Worm (Caenorhabditis elegans) whole organism, L4/young adult: Measurements from ENCODE around the gene gtf-2H1.

Experiments
- W03F9.2 ChIP-seq: fragments of 150-350 bp; optimal IDR thresholded peaks from 2 replicates; lab custom pipeline; 2014; ENCODE audit warnings: missing biosample characterization, missing genetic modification characterization
- dao-5 ChIP-seq: sonication (generic microtip); optimal IDR thresholded peaks from 2 replicates; lab custom pipeline; 2016; ENCODE audit warnings: missing genotype, missing genetic modification characterization, moderate library complexity, missing compliant biosample characterization
- him-1 ChIP-seq: sonication (generic microtip); optimal IDR thresholded peaks from 2 replicates; lab custom pipeline; 2016; ENCODE audit warnings: missing genotype, missing genetic modification reagents, missing genetic modification characterization, missing compliant biosample characterization

The gtf-2H1 gene

ce11 chrIV:231673-232072 is at the start of gene gtf-2H1:
TSS of gene gtf-2H1 (minus strand) at chrIV:231773.
- TF ChIP-seq W03F9.2 (tag; lab: Kevin White, UChicago) (no peak), dao-5 (tag; lab: Kevin White, UChicago) (no peak)

- no peak for TF ChIP-seq him-1
- TF ChIP-seq W03F9.2 (tag; lab: Kevin White, UChicago), result no peak
- no peak for TF ChIP-seq dao-5 (tag; lab: Kevin White, UChicago)
Observed at ce11 chrIV:278284-278683, 46.7 kb upstream of the gtf-2H1 start.

DNA sequence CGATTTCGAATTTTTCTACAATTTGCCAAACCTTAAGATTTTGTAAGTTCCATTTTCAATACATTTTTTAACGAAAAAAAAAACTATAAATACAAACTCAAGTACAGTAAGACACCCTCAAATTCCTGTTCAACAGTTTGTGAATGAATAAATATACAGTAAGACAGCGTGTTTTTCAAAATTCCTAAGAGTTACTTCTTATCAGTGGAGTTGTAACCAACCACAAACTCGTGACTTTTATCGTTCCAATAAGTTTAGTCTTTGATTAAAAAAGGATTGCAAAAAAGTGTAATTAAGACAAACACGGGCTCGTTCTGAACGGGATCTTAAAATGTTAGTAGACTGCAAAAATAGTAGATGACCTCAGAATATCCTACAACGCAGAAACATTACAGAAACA is 43.6 kb upstream of the gtf-2H1 start:
- TF ChIP-seq W03F9.2 (tag; lab: Kevin White, UChicago) (no peak), dao-5 (tag; lab: Kevin White, UChicago) (no peak), him-1 (no peak)

DNA sequence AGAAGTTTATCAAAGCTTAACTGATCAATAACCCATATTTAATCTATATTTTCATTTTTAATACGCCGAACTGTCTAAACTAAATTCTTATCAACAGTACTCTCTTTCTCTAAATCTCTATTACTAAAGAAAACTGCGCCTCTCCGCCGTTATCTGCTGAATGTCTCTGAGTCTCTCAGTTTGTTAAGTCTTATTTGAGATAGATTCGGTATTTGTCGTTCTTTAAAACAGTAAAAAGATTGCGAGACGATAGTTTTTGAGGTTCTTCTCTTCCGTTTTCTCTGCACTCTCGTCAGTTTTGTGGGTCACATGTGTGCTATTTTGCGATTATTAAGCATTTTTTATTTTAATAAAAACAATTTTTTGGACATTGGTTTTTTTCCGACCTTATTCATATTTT is 42.6 kb upstream of the gtf-2H1 start, which contains the start of gene sma-10:
sma-10 (plus strand) TSS at position 236 of the 400 bp plus-strand sequence.
- TF ChIP-seq W03F9.2 (tag; lab: Kevin White, UChicago) (no peak), dao-5 (tag; lab: Kevin White, UChicago) (no peak)

DNA sequence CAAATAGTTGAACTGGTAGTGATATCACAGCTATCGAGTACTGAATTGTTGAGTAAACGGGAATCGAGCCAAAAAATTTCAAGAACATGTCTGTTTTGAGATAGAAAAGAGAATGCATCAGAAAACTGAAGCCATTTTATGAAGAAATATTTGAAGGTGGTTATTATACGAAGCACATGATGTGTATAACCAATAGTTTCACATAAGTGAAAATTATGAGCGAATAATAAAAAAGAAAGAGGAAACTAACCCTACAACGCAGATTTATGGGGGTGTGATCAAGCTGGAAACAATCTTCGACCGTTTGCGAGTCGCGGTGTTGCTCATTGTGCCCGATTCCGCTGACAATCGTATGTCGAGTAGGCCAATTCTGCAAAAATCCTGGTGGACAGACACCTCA is 41.7 kb upstream of the gtf-2H1 start, which contains the start of gene srh-282:
srh-282 (minus strand) TSS at position 101 of the 400 bp plus-strand sequence.
- TF ChIP-seq him-1 (no peak), W03F9.2 (tag; lab: Kevin White, UChicago) (no peak), dao-5 (tag; lab: Kevin White, UChicago) (no peak)

DNA sequence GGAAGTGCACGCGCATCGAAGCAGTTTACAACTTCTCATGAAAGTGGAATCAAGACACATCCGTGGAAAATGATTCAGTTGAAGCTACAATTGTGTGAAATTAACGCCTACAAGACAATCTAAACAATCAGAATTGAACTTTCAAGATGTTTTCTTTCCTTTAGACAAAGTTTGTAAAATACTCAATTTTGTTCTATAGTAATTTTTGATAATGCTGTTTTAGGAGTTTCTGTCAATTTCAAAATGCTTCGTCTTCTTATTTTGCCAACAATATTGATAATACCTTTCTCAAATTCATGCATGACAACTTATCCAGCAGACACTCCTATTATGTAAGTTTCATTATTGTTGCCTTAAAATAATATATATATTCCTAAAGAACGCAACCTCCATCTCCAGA is 37.5 kb upstream of the gtf-2H1 start, which contains the start of gene T21D12.11:
T21D12.11 (plus strand) TSS at position 301 of the 400 bp plus-strand sequence.
- no peak for TF ChIP-seq dao-5 (tag; lab: Kevin White, UChicago)
- no peak for TF ChIP-seq him-1
- no peak for TF ChIP-seq W03F9.2 (tag; lab: Kevin White, UChicago)

DNA sequence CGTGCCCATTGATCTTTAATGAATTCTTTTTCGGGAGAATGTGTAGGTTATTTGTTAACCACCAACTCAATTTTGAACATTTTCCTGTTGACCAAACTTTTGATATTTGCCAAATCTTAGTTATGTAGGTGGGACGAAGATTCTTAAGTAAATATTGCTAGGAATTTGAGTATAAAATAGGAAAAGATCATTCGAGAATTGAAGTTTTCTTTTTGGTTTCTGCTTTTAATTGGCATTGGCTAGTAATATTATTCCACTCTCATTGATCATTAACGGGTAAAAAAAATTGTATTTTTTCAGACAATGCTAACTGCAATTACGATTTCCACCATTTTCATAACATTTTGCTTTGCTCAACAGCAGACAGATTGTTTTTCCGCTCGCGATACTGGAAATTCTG is 34.6 kb upstream of the gtf-2H1 start, which contains the start of gene T21D12.12:
T21D12.12 (plus strand) TSS at position 301 of the 400 bp plus-strand sequence.
- TF ChIP-seq dao-5 (tag; lab: Kevin White, UChicago), result no peak
- no peak for TF ChIP-seq him-1
- no peak for TF ChIP-seq W03F9.2 (tag; lab: Kevin White, UChicago)

- no peak for TF ChIP-seq him-1
- no peak for TF ChIP-seq dao-5 (tag; lab: Kevin White, UChicago)
- TF ChIP-seq W03F9.2 (tag; lab: Kevin White, UChicago), result no peak
Observed at ce11 chrIV:264182-264709, 32.7 kb upstream of the gtf-2H1 start, which contains the start of gene pat-6. TSS of gene pat-6 (minus strand) at chrIV:264232.

ce11 chrIV:262460-262859 is 30.9 kb upstream of the gtf-2H1 start:
- TF ChIP-seq W03F9.2 (tag; lab: Kevin White, UChicago) (no peak), dao-5 (tag; lab: Kevin White, UChicago) (no peak), him-1 (no peak)

- TF ChIP-seq dao-5 (tag; lab: Kevin White, UChicago) (no peak), him-1 (no peak), W03F9.2 (tag; lab: Kevin White, UChicago) (no peak)
Observed at ce11 chrIV:261607-262006, 30.0 kb upstream of the gtf-2H1 start, which contains the start of gene pqbp-1.1. TSS of gene pqbp-1.1 (minus strand) at chrIV:261683.

DNA sequence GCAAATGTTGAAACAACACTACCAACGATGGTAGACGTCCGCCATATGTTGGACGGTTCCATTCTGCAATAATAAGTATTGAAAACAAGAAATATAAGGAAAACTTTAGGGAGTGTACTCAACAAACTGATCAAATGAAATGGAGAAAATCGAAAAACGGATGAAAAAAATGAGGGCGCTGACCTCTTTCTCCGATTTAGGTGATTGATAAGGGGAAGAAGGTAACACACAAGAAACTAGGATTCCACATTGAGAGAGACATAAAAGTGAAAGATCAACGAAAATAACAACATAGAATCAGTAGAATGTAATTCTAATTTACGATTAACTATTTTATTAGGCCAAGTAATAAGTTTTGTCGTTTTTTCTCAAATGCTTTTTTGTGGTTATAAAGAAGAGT is 27.6 kb upstream of the gtf-2H1 start, which contains the start of gene dpy-9:
dpy-9 (minus strand) TSS at position 63 of the 400 bp plus-strand sequence.
- TF ChIP-seq dao-5 (tag; lab: Kevin White, UChicago) (no peak), him-1 (no peak)

DNA sequence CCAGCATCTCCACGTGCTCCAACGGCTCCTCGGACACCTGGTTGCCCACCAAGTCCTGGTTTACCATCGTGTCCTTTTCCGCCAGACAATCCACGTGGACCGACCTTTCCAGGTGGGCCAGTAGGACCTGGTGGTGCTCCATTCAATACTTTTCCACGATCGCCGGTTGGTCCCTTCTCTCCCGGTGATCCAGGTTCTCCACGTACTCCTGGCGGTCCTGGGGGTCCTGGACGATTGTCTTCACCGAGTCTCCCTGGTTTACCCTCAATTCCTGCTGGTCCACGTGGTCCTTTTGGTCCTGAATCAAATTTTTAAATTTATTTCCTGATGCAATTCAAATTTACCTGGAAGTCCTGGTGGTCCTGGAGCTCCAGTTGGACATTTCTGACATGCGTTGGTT is 26.8 kb upstream of the gtf-2H1 start:
- no peak for TF ChIP-seq him-1
- no peak for TF ChIP-seq W03F9.2 (tag; lab: Kevin White, UChicago)
- TF ChIP-seq dao-5 (tag; lab: Kevin White, UChicago), result no peak

DNA sequence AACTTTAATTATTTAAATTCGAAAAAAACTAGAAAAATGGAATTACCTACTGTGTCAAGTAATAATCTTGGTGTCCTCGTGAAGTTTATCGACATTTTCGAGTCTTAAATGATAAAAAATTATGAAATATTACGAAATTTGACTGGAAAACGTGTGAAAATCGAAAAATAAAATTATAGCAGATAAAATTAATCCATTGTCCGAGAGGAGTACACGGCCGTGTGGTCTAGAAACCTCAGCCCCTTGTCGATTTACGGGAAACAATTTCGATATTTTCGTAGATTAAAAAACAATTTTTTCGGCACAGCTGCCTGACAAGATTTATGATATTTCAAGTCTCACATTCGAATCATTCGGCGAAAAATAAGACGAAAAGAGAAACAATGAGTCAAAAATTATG is 25.5 kb upstream of the gtf-2H1 start, which contains the start of gene R02D3.8:
R02D3.8 (minus strand) TSS at position 109 of the 400 bp plus-strand sequence.
- TF ChIP-seq him-1 (no peak), dao-5 (tag; lab: Kevin White, UChicago) (no peak), W03F9.2 (tag; lab: Kevin White, UChicago) (no peak)

ce11 chrIV:255379-255857 is 23.8 kb upstream of the gtf-2H1 start, which contains the start of gene rcat-1:
TSS of gene rcat-1 (minus strand) at chrIV:255429.
- TF ChIP-seq him-1 (no peak), W03F9.2 (tag; lab: Kevin White, UChicago) (peak; percentile 56), dao-5 (tag; lab: Kevin White, UChicago) (no peak)
